Fruit fly (Drosophila melanogaster) whole organism, embryonic: ENCODE data around the gene AstC-R2.
"Not testable (repeated sequence)": the region's sequence is repeated elsewhere in the genome, so short reads cannot be mapped to it uniquely, and the experiment has no call there.

Experiments used
- CG1024 ChIP-seq: fragments of 200-800 bp; sonication (Bioruptor generic); IDR thresholded peaks from 2 replicates; pipeline ENCODE4 v1.3.6; 2022; ENCODE audit warnings: missing biosample characterization, missing genetic modification characterization
- CG10543 ChIP-seq: fragments of 200-800 bp; sonication (Bioruptor generic); optimal IDR thresholded peaks from 3 replicates; lab custom pipeline; 2017; ENCODE audit warnings: missing biosample characterization, mild to moderate bottlenecking, missing genetic modification characterization, moderate library complexity
- CG11723 ChIP-seq: fragments of 200-800 bp; sonication (Bioruptor generic); optimal IDR thresholded peaks from 2 replicates; lab custom pipeline; 2017; ENCODE audit warnings: missing biosample characterization, mild to moderate bottlenecking, missing genetic modification characterization
- CG13424 ChIP-seq: fragments of 200-800 bp; sonication (Bioruptor generic); optimal IDR thresholded peaks from 2 replicates; lab custom pipeline; 2019; ENCODE audit warnings: missing biosample characterization, mild to moderate bottlenecking, missing genetic modification characterization, moderate library complexity
- CG13624 ChIP-seq: fragments of 200-800 bp; sonication (Bioruptor generic); optimal IDR thresholded peaks from 2 replicates; lab custom pipeline; 2016; ENCODE audit warnings: missing biosample characterization, missing genetic modification characterization
- CG14441 ChIP-seq: fragments of 200-800 bp; sonication (Bioruptor generic); IDR thresholded peaks from 2 replicates; pipeline ENCODE4 v1.3.6; 2022; ENCODE audit warnings: missing biosample characterization, missing genetic modification characterization
- CG14710 ChIP-seq: fragments of 200-800 bp; sonication (Bioruptor generic); optimal IDR thresholded peaks from 3 replicates; lab custom pipeline; 2019; ENCODE audit warnings: missing biosample characterization, mild to moderate bottlenecking, missing genetic modification characterization, moderate library complexity
- CG15269 ChIP-seq: fragments of 200-800 bp; sonication (Bioruptor generic); optimal IDR thresholded peaks from 2 replicates; lab custom pipeline; 2018; ENCODE audit warnings: missing biosample characterization, mild to moderate bottlenecking, missing genetic modification characterization, moderate library complexity
- CG15514 ChIP-seq: fragments of 200-800 bp; sonication (Bioruptor generic); optimal IDR thresholded peaks from 3 replicates; lab custom pipeline; 2017; ENCODE audit warnings: missing biosample characterization, missing genetic modification characterization, mild to moderate bottlenecking, moderate library complexity, missing genetic modification reagents
- CG2120 ChIP-seq: fragments of 200-800 bp; sonication (Bioruptor generic); optimal IDR thresholded peaks from 3 replicates; lab custom pipeline; 2016; ENCODE audit warnings: missing biosample characterization, missing genetic modification characterization
- CG2199 ChIP-seq: fragments of 200-800 bp; sonication (Bioruptor generic); IDR thresholded peaks from 3 replicates; pipeline ENCODE4 v1.3.6; 2022; ENCODE audit warnings: missing biosample characterization, missing genetic modification characterization
- CG3065 ChIP-seq: fragments of 200-800 bp; sonication (Bioruptor generic); optimal IDR thresholded peaks from 2 replicates; lab custom pipeline; 2016; ENCODE audit warnings: missing biosample characterization, missing genetic modification characterization
- CG3847 ChIP-seq: fragments of 200-800 bp; sonication (Bioruptor generic); IDR thresholded peaks from 2 replicates; pipeline ENCODE4 v1.3.6; 2022; ENCODE audit warnings: missing biosample characterization, missing genetic modification characterization
- CG6765 ChIP-seq: fragments of 200-800 bp; sonication (Bioruptor generic); optimal IDR thresholded peaks from 3 replicates; lab custom pipeline; 2017; ENCODE audit warnings: missing biosample characterization, mild to moderate bottlenecking, missing genetic modification characterization
- CG7786 ChIP-seq: fragments of 200-800 bp; sonication (Bioruptor generic); optimal IDR thresholded peaks from 2 replicates; lab custom pipeline; 2016; ENCODE audit warnings: missing biosample characterization, missing genetic modification characterization
- CG9215 ChIP-seq: fragments of 200-800 bp; sonication (Bioruptor generic); IDR thresholded peaks from 2 replicates; pipeline ENCODE4 v1.3.6; 2022; ENCODE audit warnings: missing biosample characterization, missing genetic modification characterization
- CG9932 ChIP-seq: fragments of 200-800 bp; sonication (Bioruptor generic); IDR thresholded peaks from 2 replicates; pipeline ENCODE4 v1.3.6; 2022; ENCODE audit warnings: missing biosample characterization, missing genetic modification characterization
- Deaf1 ChIP-seq: fragments of 200-800 bp; optimal IDR thresholded peaks from 3 replicates; lab custom pipeline; 2019; ENCODE audit warnings: missing biosample characterization, mild to moderate bottlenecking, missing genetic modification characterization, moderate library complexity
- Dfd ChIP-seq, 2 experiments: fragments of >200 bp; optimal IDR thresholded peaks; 2 replicates each; lab custom pipeline; 2017; ENCODE audit warnings: missing biosample characterization in 2 of 2, missing genetic modification characterization in 2 of 2
- Dll ChIP-seq: fragments of 200-800 bp; sonication (Bioruptor generic); IDR thresholded peaks from 4 replicates; pipeline ENCODE4 v1.3.6; 2022; ENCODE audit warnings: missing biosample characterization, missing genetic modification characterization; ENCODE audit not compliant: partially characterized antibody
- ERR ChIP-seq: fragments of 200-800 bp; sonication (Bioruptor generic); optimal IDR thresholded peaks from 2 replicates; lab custom pipeline; 2016; ENCODE audit warnings: missing biosample characterization, missing genetic modification characterization
- HHEX ChIP-seq: fragments of 200-800 bp; sonication (Bioruptor generic); optimal IDR thresholded peaks from 3 replicates; lab custom pipeline; 2017; ENCODE audit warnings: missing biosample characterization, mild to moderate bottlenecking, missing genetic modification characterization, missing genetic modification reagents
- HLH4C ChIP-seq: fragments of 200-800 bp; sonication (Bioruptor generic); IDR thresholded peaks from 3 replicates; pipeline ENCODE4 v1.3.6; 2022; ENCODE audit warnings: missing biosample characterization, missing genetic modification characterization; ENCODE audit not compliant: partially characterized antibody
- NK7.1 ChIP-seq: fragments of 200-800 bp; sonication (Bioruptor generic); optimal IDR thresholded peaks from 3 replicates; lab custom pipeline; 2016; ENCODE audit warnings: missing biosample characterization, missing genetic modification characterization
- Nf-YB ChIP-seq: fragments of 200-800 bp; sonication (Bioruptor generic); optimal IDR thresholded peaks from 3 replicates; lab custom pipeline; 2019; ENCODE audit warnings: missing biosample characterization, mild to moderate bottlenecking, missing genetic modification characterization, moderate library complexity
- Pdp1 ChIP-seq, 2 experiments: fragments of 200-800 bp; sonication (Bioruptor generic); optimal IDR thresholded peaks; 3 replicates each; lab custom pipeline; 2016; ENCODE audit warnings: missing biosample characterization in 2 of 2, missing genetic modification characterization in 2 of 2, mild to moderate bottlenecking in 1 of 2, moderate library complexity in 1 of 2
- Rx ChIP-seq: fragments of 200-800 bp; sonication (Bioruptor generic); IDR thresholded peaks from 2 replicates; pipeline ENCODE4 v1.3.6; 2022; ENCODE audit warnings: missing biosample characterization, missing genetic modification characterization
- Six4 ChIP-seq: fragments of 200-800 bp; sonication (Bioruptor generic); optimal IDR thresholded peaks from 2 replicates; lab custom pipeline; 2016; ENCODE audit warnings: missing biosample characterization, missing genetic modification characterization
- ara ChIP-seq: fragments of 200-800 bp; sonication (Bioruptor generic); IDR thresholded peaks from 2 replicates; pipeline ENCODE4 v1.3.6; 2022; ENCODE audit warnings: missing biosample characterization, missing genetic modification characterization
- cwo ChIP-seq: fragments of 200-800 bp; sonication (Bioruptor generic); optimal IDR thresholded peaks from 3 replicates; lab custom pipeline; 2017; ENCODE audit warnings: missing biosample characterization, missing genetic modification characterization, mild to moderate bottlenecking, moderate library complexity, missing genetic modification reagents
- dmrt99B ChIP-seq: fragments of 200-800 bp; sonication (Bioruptor generic); optimal IDR thresholded peaks from 2 replicates; lab custom pipeline; 2018; ENCODE audit warnings: missing biosample characterization, mild to moderate bottlenecking, missing genetic modification characterization, moderate library complexity
- emc ChIP-seq: fragments of 200-800 bp; sonication (Bioruptor generic); optimal IDR thresholded peaks from 2 replicates; lab custom pipeline; 2016; ENCODE audit warnings: missing biosample characterization, missing genetic modification characterization
- gcm ChIP-seq: fragments of 200-800 bp; sonication (Bioruptor generic); optimal IDR thresholded peaks from 2 replicates; lab custom pipeline; 2019; ENCODE audit warnings: missing biosample characterization, mild to moderate bottlenecking, missing genetic modification characterization, moderate library complexity
- hbn ChIP-seq: fragments of 200-800 bp; sonication (Bioruptor generic); IDR thresholded peaks from 2 replicates; pipeline ENCODE4 v1.3.6; 2022; ENCODE audit warnings: missing biosample characterization, missing genetic modification characterization; ENCODE audit not compliant: partially characterized antibody
- kni ChIP-seq: fragments of 200-800 bp; sonication (Bioruptor generic); optimal IDR thresholded peaks from 3 replicates; lab custom pipeline; 2017; ENCODE audit warnings: mild to moderate bottlenecking, missing biosample characterization, missing genetic modification reagents, missing genetic modification characterization
- lilli ChIP-seq: fragments of 200-800 bp; sonication (Bioruptor generic); optimal IDR thresholded peaks from 3 replicates; lab custom pipeline; 2016; ENCODE audit warnings: missing biosample characterization, missing genetic modification characterization
- mam ChIP-seq: fragments of 200-800 bp; sonication (Bioruptor generic); optimal IDR thresholded peaks from 3 replicates; lab custom pipeline; 2016; ENCODE audit warnings: missing biosample characterization, missing genetic modification characterization
- nerfin-2 ChIP-seq: fragments of 200-800 bp; sonication (Bioruptor generic); IDR thresholded peaks from 2 replicates; pipeline ENCODE4 v1.3.6; 2022; ENCODE audit warnings: missing biosample characterization, missing genetic modification characterization; ENCODE audit not compliant: partially characterized antibody
- odd ChIP-seq: fragments of 200-800 bp; sonication (Bioruptor generic); optimal IDR thresholded peaks from 2 replicates; lab custom pipeline; 2017; ENCODE audit warnings: missing biosample characterization, mild to moderate bottlenecking, missing genetic modification characterization
- otp ChIP-seq: fragments of 200-800 bp; sonication (Bioruptor generic); IDR thresholded peaks from 3 replicates; pipeline ENCODE4, ENCODE4 v1.3.6; 2022; ENCODE audit warnings: missing biosample characterization, missing genetic modification characterization
- rib ChIP-seq: fragments of 200-800 bp; sonication (Bioruptor generic); IDR thresholded peaks from 2 replicates; pipeline ENCODE4 v1.3.6; 2022; ENCODE audit warnings: missing biosample characterization, missing genetic modification characterization
- sna ChIP-seq: fragments of 200-800 bp; sonication (Bioruptor generic); IDR thresholded peaks from 2 replicates; pipeline ENCODE4 v1.3.6; 2022; ENCODE audit warnings: missing biosample characterization, missing genetic modification characterization; ENCODE audit not compliant: partially characterized antibody
- trh ChIP-seq: fragments of 200-800 bp; sonication (Bioruptor generic); optimal IDR thresholded peaks from 2 replicates; lab custom pipeline; 2016; ENCODE audit warnings: missing biosample characterization, missing genetic modification characterization
- tup ChIP-seq: fragments of 200-800 bp; sonication (Bioruptor generic); optimal IDR thresholded peaks from 2 replicates; lab custom pipeline; 2016; ENCODE audit warnings: missing biosample characterization, mild to moderate bottlenecking, missing genetic modification characterization, moderate library complexity

Gene AstC-R2

dm6 chr3L:18472284-18472683 lies 30.1 kb downstream of the AstC-R2 start, which contains the start of gene Met75Ca:
Gene Met75Ca (minus strand): TSS chr3L:18472384.
- TF ChIP-seq CG15514; CG1024 (GFP tag; lab: Robert Waterston, UW); lilli: not testable (repeated sequence)
- TF ChIP-seq, all 482 proteins: peak for 0; not testable (repeated sequence) for 482

dm6 chr3L:18469518-18469917 lies 32.8 kb downstream of the AstC-R2 start, which contains the start of gene Met75Cb:
Gene Met75Cb (minus strand): TSS chr3L:18469618.
- not testable (repeated sequence) for TF ChIP-seq CG13624; CG13424 (tag; lab: Kevin White, UChicago); CG14710 (tag; lab: Kevin White, UChicago)

- TF ChIP-seq tup (GFP tag; lab: Kevin White, UChicago): no peak
- peak in 1 of 2 experiments; percentile 16 for TF ChIP-seq Pdp1 (GFP tag; optimal IDR thresholded peaks at IDR 0.05; lab: Kevin White, UChicago)
- peak; percentile 57; the same call in 1 of the 3 replicates for TF ChIP-seq CG2199
- TF ChIP-seq, all 482 proteins: peak for 2
These were observed 39.3 kb downstream of the AstC-R2 start, which contains the start of gene CG4306 for dm6 chr3L:18463063-18463462. Gene CG4306 (minus strand): TSS chr3L:18463163.

dm6 chr3L:18460987-18461403 lies 41.4 kb downstream of the AstC-R2 start, which contains the start of gene CG32196:
Gene CG32196 (minus strand): TSS chr3L:18461024.
- TF ChIP-seq Dfd (GFP tag; optimal IDR thresholded peaks at IDR 0.05; lab: Kevin White, UChicago) (peak in 1 of 2 experiments; percentile 81), Dll (peak; percentile 6; the same call in 1 of the 4 replicates), trh (GFP tag; lab: Kevin White, UChicago) (peak; percentile 71), Six4 (GFP tag; lab: Kevin White, UChicago) (peak; percentile 65), dmrt99B (tag; lab: Kevin White, UChicago) (peak; percentile 90), CG9932 (peak; percentile 88), CG3847 (peak; percentile 83), CG6765 (GFP tag; lab: Kevin White, UChicago) (peak; percentile 74), NK7.1 (no peak), Nf-YB (GFP tag; lab: Kevin White, UChicago) (peak; percentile 75), CG9215 (GFP tag; lab: Robert Waterston, UW) (peak; percentile 78), gcm (GFP tag; lab: Kevin White, UChicago) (peak; percentile 89), Deaf1 (tag; lab: Kevin White, UChicago) (peak; percentile 72), CG11723 (GFP tag; lab: Kevin White, UChicago) (peak; percentile 46), CG7786 (GFP tag; lab: Kevin White, UChicago) (no peak), cwo (GFP tag; lab: Kevin White, UChicago) (peak; percentile 75), CG2120 (GFP tag; lab: Kevin White, UChicago) (peak; percentile 74), Rx (GFP tag; lab: Robert Waterston, UW) (peak; percentile 40; the same call in 1 of the 2 replicates), sna (no peak), CG3065 (GFP tag; lab: Kevin White, UChicago) (peak; percentile 3), emc (GFP tag; lab: Kevin White, UChicago) (no peak), mam (GFP tag; lab: Kevin White, UChicago) (peak; percentile 38), ERR (GFP tag; lab: Kevin White, UChicago) (no peak), kni (peak; percentile 41), nerfin-2 (no peak), otp (GFP tag; lab: Robert Waterston, UW) (no peak), ara (GFP tag; lab: Robert Waterston, UW) (peak; percentile 68; the same call in 1 of the 2 replicates), hbn (no peak), CG14441 (GFP tag; lab: Robert Waterston, UW) (peak; percentile 79), odd (peak; percentile 73), CG10543 (GFP tag; lab: Kevin White, UChicago) (peak; percentile 68), HLH4C (GFP tag; lab: Robert Waterston, UW) (no peak), rib (no peak; the same call in 1 of the 2 replicates), HHEX (peak; percentile 78), CG15269 (tag; lab: Kevin White, UChicago) (peak; percentile 90)
